Worm (Caenorhabditis elegans) whole organism, early embryonic: ENCODE results near the gene srg-17.

Experiments
- B0310.2 ChIP-seq: sonication (generic microtip); optimal IDR thresholded peaks from 2 replicates; lab custom pipeline; 2016; ENCODE audit warnings: mild to moderate bottlenecking, missing genetic modification characterization, missing compliant biosample characterization
- F13C5.2 ChIP-seq: sonication (generic microtip); optimal IDR thresholded peaks from 2 replicates; lab custom pipeline; 2017; ENCODE audit warnings: mild to moderate bottlenecking, missing genetic modification characterization, inconsistent platforms, missing compliant biosample characterization
- aly-1 ChIP-seq: sonication (generic microtip); optimal IDR thresholded peaks from 2 replicates; lab custom pipeline; 2016; ENCODE audit warnings: missing genetic modification characterization, missing compliant biosample characterization
- ama-1 ChIP-seq: fragments of 150-350 bp; optimal IDR thresholded peaks from 2 replicates; lab custom pipeline; 2014
- ceh-13 ChIP-seq: fragments of 200-800 bp; sonication (Bioruptor generic); optimal IDR thresholded peaks from 2 replicates; lab custom pipeline; 2018; ENCODE audit warnings: mild to moderate bottlenecking, missing genetic modification characterization, missing compliant biosample characterization
- ceh-36 ChIP-seq: sonication (generic microtip); optimal IDR thresholded peaks from 2 replicates; lab custom pipeline; 2016; ENCODE audit warnings: missing genetic modification characterization, inconsistent platforms, missing compliant biosample characterization
- ets-7 ChIP-seq: sonication (generic microtip); optimal IDR thresholded peaks from 2 replicates; lab custom pipeline; 2016; ENCODE audit warnings: missing genotype, missing genetic modification characterization, missing compliant biosample characterization
- flt-1 ChIP-seq: fragments of 200-800 bp; sonication (Bioruptor generic); IDR thresholded peaks from 2 replicates; pipeline ENCODE4 v1.3.6; 2022; ENCODE audit warnings: missing genetic modification characterization, missing compliant biosample characterization
- hmbx-1 ChIP-seq: sonication (generic microtip); optimal IDR thresholded peaks from 2 replicates; lab custom pipeline; 2016; ENCODE audit warnings: mild to moderate bottlenecking, missing genetic modification characterization, missing compliant biosample characterization
- hmg-4 ChIP-seq: fragments of 200-800 bp; sonication (Bioruptor generic); optimal IDR thresholded peaks from 2 replicates; lab custom pipeline; 2018; ENCODE audit warnings: mild to moderate bottlenecking, missing genetic modification characterization, missing compliant biosample characterization
- hnd-1 ChIP-seq: sonication (generic microtip); optimal IDR thresholded peaks from 2 replicates; lab custom pipeline; 2016; ENCODE audit warnings: missing genetic modification characterization, missing compliant biosample characterization
- pes-1 ChIP-seq: fragments of 200-800 bp; sonication (Bioruptor generic); IDR thresholded peaks from 2 replicates; pipeline ENCODE4 v1.3.6; 2022; ENCODE audit warnings: missing genetic modification reagents, missing genetic modification characterization, missing compliant biosample characterization
- scrt-1 ChIP-seq: fragments of 200-800 bp; sonication (Bioruptor generic); IDR thresholded peaks from 2 replicates; pipeline ENCODE4 v1.3.6; 2022; ENCODE audit warnings: missing genetic modification characterization, missing compliant biosample characterization
- sea-1 ChIP-seq: fragments of 200-800 bp; sonication (Bioruptor generic); conservative IDR thresholded peaks from 2 replicates; pipeline ENCODE4 v1.3.6; 2022; ENCODE audit warnings: missing genetic modification characterization, missing compliant biosample characterization
- tbx-11 ChIP-seq: fragments of 200-800 bp; sonication (Bioruptor generic); IDR thresholded peaks from 2 replicates; pipeline ENCODE4 v1.3.6; 2022; ENCODE audit warnings: missing genetic modification characterization, missing compliant biosample characterization
- tbx-37 ChIP-seq: fragments of 200-800 bp; sonication (Bioruptor generic); conservative IDR thresholded peaks from 2 replicates; pipeline ENCODE4 v1.3.6; 2022; ENCODE audit warnings: missing genetic modification reagents, missing genetic modification characterization, missing compliant biosample characterization
- tra-4 ChIP-seq: sonication (generic microtip); optimal IDR thresholded peaks from 2 replicates; lab custom pipeline; 2017; ENCODE audit warnings: missing genetic modification characterization, missing compliant biosample characterization

srg-17 gene

DNA sequence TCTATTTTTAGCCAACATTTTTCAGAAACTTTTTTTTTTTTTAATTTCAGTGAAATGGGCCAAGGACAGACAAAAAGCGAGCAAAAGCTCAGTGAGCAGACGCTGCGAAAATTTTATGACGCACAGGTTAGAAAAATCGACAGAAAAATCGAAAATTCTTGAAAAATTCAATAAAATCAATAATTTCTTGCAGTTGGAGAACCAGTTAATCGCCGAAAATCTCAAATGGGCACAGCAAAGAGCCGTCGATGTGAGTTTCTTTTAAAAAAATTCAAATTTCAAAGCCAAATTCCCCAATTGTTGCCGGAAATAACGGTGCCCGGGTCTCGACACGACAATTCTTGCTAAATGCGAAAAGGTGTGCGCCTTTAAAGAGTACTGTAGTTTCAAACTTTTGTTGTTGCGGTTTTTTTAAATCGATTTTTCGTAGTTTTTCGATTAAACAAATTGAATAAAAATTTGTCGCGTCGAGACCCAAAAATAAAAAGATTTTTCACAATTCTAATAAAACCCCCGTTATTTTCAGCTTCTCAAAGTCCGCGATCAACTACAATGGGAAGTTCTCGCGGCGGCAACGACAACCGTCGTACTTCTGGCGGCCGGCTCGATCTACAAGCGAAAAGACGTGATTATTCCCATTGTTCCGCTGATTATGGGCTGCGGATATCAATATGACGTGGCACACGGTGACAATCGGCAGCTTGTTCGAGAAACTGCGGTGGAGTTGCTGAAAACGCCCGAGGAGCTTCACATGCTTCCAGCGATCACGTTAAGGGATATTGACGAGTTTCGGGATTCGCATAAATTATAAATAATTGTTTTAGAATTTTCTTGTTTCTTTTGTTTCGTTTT, 12.7 kb upstream of the srg-17 start, which contains the start of gene tag-280:
tag-280 (plus strand) TSS at position 51 of the 852 bp plus-strand sequence.
- TF ChIP-seq aly-1, result no peak
- TF ChIP-seq B0310.2 (tag; lab: Kevin White, UChicago), result no peak
- TF ChIP-seq hmg-4, result no peak
- TF ChIP-seq scrt-1 (GFP tag; lab: Robert Waterston, UW), result no peak
- TF ChIP-seq F13C5.2 (tag; lab: Kevin White, UChicago), result no peak
- TF ChIP-seq ceh-36 (tag; lab: Kevin White, UChicago), result no peak
- TF ChIP-seq tbx-37 (GFP tag; lab: Robert Waterston, UW), result no peak
- no peak for TF ChIP-seq ceh-13 (GFP tag; lab: Kevin White, UChicago)

ce11 chrII:12462244-12462643, 11.3 kb upstream of the srg-17 start, which contains the start of gene F15A4.2:
F15A4.2 (plus strand) TSS chrII:12462544.
- TF ChIP-seq ets-7 (tag; lab: Kevin White, UChicago), result no peak
- no peak for TF ChIP-seq ama-1 (lab: Kevin White, UChicago)
- TF ChIP-seq tra-4 (tag; lab: Kevin White, UChicago), result no peak
- no peak for TF ChIP-seq ceh-13 (GFP tag; lab: Kevin White, UChicago)
- TF ChIP-seq hnd-1 (tag; lab: Kevin White, UChicago), result no peak

ce11 chrII:12465557-12465956, 7.9 kb upstream of the srg-17 start, which contains the start of gene sre-37:
sre-37 (plus strand) TSS chrII:12465857.
- TF ChIP-seq tbx-11, result no peak
- no peak for TF ChIP-seq ceh-13 (GFP tag; lab: Kevin White, UChicago)
- no peak for TF ChIP-seq ceh-36 (tag; lab: Kevin White, UChicago)
- no peak for TF ChIP-seq sea-1
- no peak for TF ChIP-seq ama-1 (lab: Kevin White, UChicago)
- TF ChIP-seq tra-4 (tag; lab: Kevin White, UChicago), result no peak
- TF ChIP-seq aly-1, result no peak
- TF ChIP-seq scrt-1 (GFP tag; lab: Robert Waterston, UW), result no peak

DNA sequence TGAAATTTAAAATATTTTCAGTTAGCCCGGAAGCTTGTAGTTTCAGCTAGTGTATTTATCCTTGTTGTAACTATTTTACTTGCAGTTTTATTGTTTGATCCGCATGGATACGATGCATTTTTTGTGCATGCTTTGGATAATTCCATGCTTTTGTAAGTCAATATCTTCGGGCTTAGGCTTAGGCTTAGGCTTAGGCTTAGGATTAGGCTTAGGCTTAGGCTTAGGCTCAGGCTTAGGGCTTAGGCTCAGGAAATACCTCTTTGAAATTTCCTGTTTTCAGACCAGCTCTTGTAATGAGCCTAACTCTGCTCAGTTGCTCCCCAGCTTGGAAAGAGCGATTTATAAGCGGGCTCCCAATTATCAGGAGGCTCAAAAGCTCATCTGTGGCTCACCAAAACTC, 6.5 kb upstream of the srg-17 start, which contains the start of gene srg-16:
srg-16 (plus strand) TSS at position 87 of the 400 bp plus-strand sequence.
- TF ChIP-seq F13C5.2 (tag; lab: Kevin White, UChicago) (no peak), B0310.2 (tag; lab: Kevin White, UChicago) (no peak), ceh-36 (tag; lab: Kevin White, UChicago) (peak; percentile 63)

DNA sequence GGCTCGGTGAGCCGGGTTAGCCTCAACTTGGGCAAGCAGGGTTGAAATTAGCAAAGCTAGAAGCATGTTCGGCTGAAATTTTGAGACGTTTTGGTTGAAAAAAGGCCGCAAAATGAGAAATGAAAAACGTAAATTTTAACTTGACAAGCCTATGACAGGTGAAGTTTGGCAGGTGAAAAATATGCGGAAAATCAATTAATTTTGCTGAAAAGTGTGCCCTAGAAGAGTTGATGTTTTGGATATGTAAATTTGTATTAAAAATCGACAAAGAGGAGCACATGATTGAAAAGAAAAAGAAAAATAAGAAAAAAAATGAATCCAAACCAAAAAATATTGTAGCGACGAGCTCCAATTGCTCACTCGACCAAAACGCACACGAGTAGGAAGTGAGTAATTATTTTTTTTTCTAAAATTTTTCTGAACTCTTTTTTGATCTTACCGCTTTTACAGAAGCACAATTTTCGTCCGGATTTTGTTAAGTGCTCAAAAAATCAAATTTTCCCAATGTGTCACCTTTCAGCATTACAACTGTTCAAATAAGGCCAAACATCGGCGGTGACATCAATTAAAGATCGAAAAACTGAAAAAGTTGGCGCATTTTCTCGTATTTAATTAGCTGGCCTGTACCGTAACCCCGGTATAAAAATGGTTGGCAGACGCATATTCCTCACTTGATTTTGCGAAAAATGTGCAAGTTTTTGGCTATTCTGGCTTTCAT, 2.2 kb upstream of the srg-17 start, which contains the start of the genes F15A4.5 and phat-8:
F15A4.5 (minus strand) TSS at position 101 of the 718 bp plus-strand sequence.
phat-8 (plus strand) TSS at position 668 of the 718 bp plus-strand sequence.
- TF ChIP-seq sea-1 (no peak), aly-1 (no peak)

ce11 chrII:12480811-12481210, 7.3 kb downstream of the srg-17 start, which contains the start of gene arrd-9:
arrd-9 (minus strand) TSS chrII:12480911.
- TF ChIP-seq tra-4 (tag; lab: Kevin White, UChicago) (no peak), ceh-13 (GFP tag; lab: Kevin White, UChicago) (no peak), flt-1 (GFP tag; lab: Robert Waterston, UW) (no peak), scrt-1 (GFP tag; lab: Robert Waterston, UW) (no peak), tbx-11 (no peak), B0310.2 (tag; lab: Kevin White, UChicago) (no peak), hmg-4 (no peak), ama-1 (lab: Kevin White, UChicago) (no peak), pes-1 (no peak), sea-1 (no peak), F13C5.2 (tag; lab: Kevin White, UChicago) (no peak), hnd-1 (tag; lab: Kevin White, UChicago) (no peak), ets-7 (tag; lab: Kevin White, UChicago) (no peak), aly-1 (no peak), hmbx-1 (no peak), tbx-37 (GFP tag; lab: Robert Waterston, UW) (no peak)

- TF ChIP-seq tbx-11, result no peak
- TF ChIP-seq flt-1 (GFP tag; lab: Robert Waterston, UW), result no peak
- TF ChIP-seq ceh-36 (tag; lab: Kevin White, UChicago), result no peak
- TF ChIP-seq ama-1 (lab: Kevin White, UChicago), result no peak
- no peak for TF ChIP-seq tbx-37 (GFP tag; lab: Robert Waterston, UW)
- TF ChIP-seq hnd-1 (tag; lab: Kevin White, UChicago), result no peak
Observed at ce11 chrII:12481645-12482044, 8.1 kb downstream of the srg-17 start.

ce11 chrII:12482622-12483021, 9.1 kb downstream of the srg-17 start, which contains the start of gene fbxb-102:
fbxb-102 (plus strand) TSS chrII:12482922.
- TF ChIP-seq aly-1, result no peak
- no peak for TF ChIP-seq hmbx-1
- TF ChIP-seq hnd-1 (tag; lab: Kevin White, UChicago), result no peak
- TF ChIP-seq tbx-37 (GFP tag; lab: Robert Waterston, UW), result no peak
- no peak for TF ChIP-seq ceh-13 (GFP tag; lab: Kevin White, UChicago)
- no peak for TF ChIP-seq B0310.2 (tag; lab: Kevin White, UChicago)
- no peak for TF ChIP-seq tra-4 (tag; lab: Kevin White, UChicago)
- TF ChIP-seq ceh-36 (tag; lab: Kevin White, UChicago), result no peak
- no peak for TF ChIP-seq F13C5.2 (tag; lab: Kevin White, UChicago)
- TF ChIP-seq hmg-4, result no peak
